Fruit fly (Drosophila melanogaster): ENCODE data around the gene CG43342.
A peak's percentile ranks its signal among the peaks of the same experiment; 100 is the strongest.

Gene CG43342

dm6 chr3R:22367126-22368076 is 13.7 kb upstream of the CG43342 start, which contains the start of the genes Polr3F and PyK:
TSS of gene Polr3F (minus strand) at chr3R:22367373.
TSS of gene PyK (plus strand) at chr3R:22367536.
- TF ChIP-seq dmrt99B (tag; optimal IDR thresholded peaks at IDR 0.05) (peak; percentile 3), HmgZ (tag; optimal IDR thresholded peaks at IDR 0.05) (no peak), CoRest (tag; optimal IDR thresholded peaks at IDR 0.05) (peak; percentile 52), CG15011 (GFP tag; optimal IDR thresholded peaks at IDR 0.05) (no peak), row (GFP tag; IDR thresholded peaks at IDR 0.05) (peak; percentile 74), chif (GFP tag; optimal IDR thresholded peaks at IDR 0.05) (no peak), CG1792 (GFP tag; optimal IDR thresholded peaks at IDR 0.05) (no peak), abd-A (tag; optimal IDR thresholded peaks at IDR 0.05) (peak; percentile 29), MESR4 (GFP tag; optimal IDR thresholded peaks at IDR 0.05) (peak; percentile 27), CG12219 (GFP tag; optimal IDR thresholded peaks at IDR 0.05) (no peak), CG18764 (GFP tag; optimal IDR thresholded peaks at IDR 0.05) (no peak), Sin3A (optimal IDR thresholded peaks at IDR 0.05) (peak; percentile 18), ara (GFP tag; IDR thresholded peaks at IDR 0.05) (no peak), fru (optimal IDR thresholded peaks at IDR 0.05) (no peak), Oli (tag; optimal IDR thresholded peaks at IDR 0.05) (no peak), CG9817 (tag; optimal IDR thresholded peaks at IDR 0.05) (peak; percentile 7), CG9727 (GFP tag; optimal IDR thresholded peaks at IDR 0.05) (peak; percentile 41), CG10654 (GFP tag; optimal IDR thresholded peaks at IDR 0.05) (peak; percentile 5), caup (GFP tag; optimal IDR thresholded peaks at IDR 0.05; ENCODE audit: severe bottlenecking) (peak; percentile 38), zfh2 (GFP tag; optimal IDR thresholded peaks at IDR 0.05) (peak; percentile 15), pho (GFP tag; optimal IDR thresholded peaks at IDR 0.05) (peak; percentile 25), CG17328 (GFP tag; IDR thresholded peaks at IDR 0.05) (peak; percentile 31; the same call in 1 of the 2 replicates), CG9932 (GFP tag; IDR thresholded peaks at IDR 0.05) (peak; percentile 47; the same call in 1 of the 2 replicates), CG10431 (GFP tag; optimal IDR thresholded peaks at IDR 0.05) (no peak), CG14710 (tag; optimal IDR thresholded peaks at IDR 0.05) (peak; percentile 93), Fer3 (tag; optimal IDR thresholded peaks at IDR 0.05) (peak; percentile 40), CG18476 (GFP tag; optimal IDR thresholded peaks at IDR 0.05) (peak; percentile 24), dm (GFP tag; optimal IDR thresholded peaks at IDR 0.05) (peak; percentile 25), CG12155 (GFP tag; optimal IDR thresholded peaks at IDR 0.05) (peak; percentile 5), NFAT (GFP tag; IDR thresholded peaks at IDR 0.05) (no peak), fu2 (GFP tag; optimal IDR thresholded peaks at IDR 0.05) (no peak), Jarid2 (GFP tag; optimal IDR thresholded peaks at IDR 0.05) (peak; percentile 64), CG13775 (GFP tag; optimal IDR thresholded peaks at IDR 0.05) (peak; percentile 40), Hr51 (GFP tag; optimal IDR thresholded peaks at IDR 0.05) (peak in 1 of 2 experiments; percentile 56), CG4282 (GFP tag; optimal IDR thresholded peaks at IDR 0.05) (no peak), CG10366 (GFP tag; IDR thresholded peaks at IDR 0.05) (no peak), Fer1 (GFP tag; optimal IDR thresholded peaks at IDR 0.05) (no peak), CG2120 (GFP tag; optimal IDR thresholded peaks at IDR 0.05) (peak; percentile 52), seq (GFP tag; IDR thresholded peaks at IDR 0.05) (no peak), CG10979 (tag; optimal IDR thresholded peaks at IDR 0.05) (peak; percentile 1), ham (GFP tag; IDR thresholded peaks at IDR 0.05) (no peak), stwl (tag; optimal IDR thresholded peaks at IDR 0.05) (peak; percentile 55), Lhr (GFP tag; optimal IDR thresholded peaks at IDR 0.05) (peak; percentile 34), D19B (GFP tag; optimal IDR thresholded peaks at IDR 0.05) (peak; percentile 6), corto (GFP tag; optimal IDR thresholded peaks at IDR 0.05) (no peak), CG9797 (GFP tag; optimal IDR thresholded peaks at IDR 0.05) (peak; percentile 40), D19A (tag; optimal IDR thresholded peaks at IDR 0.05) (peak; percentile 7), lbe (GFP tag; optimal IDR thresholded peaks at IDR 0.05) (peak; percentile 32), CG8281 (tag; optimal IDR thresholded peaks at IDR 0.05) (no peak)
